Worm (Caenorhabditis elegans): ENCODE results near the gene dgn-2.

dgn-2 gene

ce11 chrX:1389382-1389983 lies 22.2 kb upstream of the dgn-2 start (continued):
- TF ChIP-seq skn-1 (tag; optimal IDR thresholded peaks at IDR 0.05) (peak; percentile 91), mdl-1 (tag; optimal IDR thresholded peaks at IDR 0.05) (peak; percentile 7 to 80), unc-39 (tag; optimal IDR thresholded peaks at IDR 0.05) (no peak), lin-11 (tag; optimal IDR thresholded peaks at IDR 0.05) (no peak), mbf-1 (tag; optimal IDR thresholded peaks at IDR 0.05) (peak; percentile 62), nhr-129 (tag; optimal IDR thresholded peaks at IDR 0.05) (peak; percentile 96), sma-3 (GFP tag; optimal IDR thresholded peaks at IDR 0.05) (peak; percentile 94), zag-1 (tag; optimal IDR thresholded peaks at IDR 0.05) (peak; percentile 59), unc-55 (GFP tag; optimal IDR thresholded peaks at IDR 0.05) (peak; percentile 85), dmd-4 (tag; optimal IDR thresholded peaks at IDR 0.05) (peak; percentile 73), blmp-1 (tag; optimal IDR thresholded peaks at IDR 0.05; ENCODE audit: insufficient read depth) (no peak), nhr-12 (tag; optimal IDR thresholded peaks at IDR 0.05) (peak; percentile 66), mab-5 (tag; optimal IDR thresholded peaks at IDR 0.05) (peak; percentile 66), crh-2 (tag; optimal IDR thresholded peaks at IDR 0.05) (peak; percentile 96), nhr-25 (tag; optimal IDR thresholded peaks at IDR 0.05) (peak; percentile 95), ceh-82 (tag; optimal IDR thresholded peaks at IDR 0.05) (peak; percentile 87), C34F6.9 (tag; optimal IDR thresholded peaks at IDR 0.05) (peak; percentile 84), elt-3 (tag; optimal IDR thresholded peaks at IDR 0.05) (no peak)

- TF ChIP-seq sma-9 (GFP tag; optimal IDR thresholded peaks at IDR 0.05) (no peak), sma-9 (tag; optimal IDR thresholded peaks at IDR 0.05) (no peak), egl-27 (tag; optimal IDR thresholded peaks at IDR 0.05) (no peak), nhr-6 (tag; optimal IDR thresholded peaks at IDR 0.05) (no peak), unc-39 (tag; optimal IDR thresholded peaks at IDR 0.05) (no peak), crh-2 (tag; optimal IDR thresholded peaks at IDR 0.05) (no peak), dmd-4 (tag; optimal IDR thresholded peaks at IDR 0.05) (no peak), gmeb-1 (tag; optimal IDR thresholded peaks at IDR 0.05) (no peak), mdl-1 (tag; optimal IDR thresholded peaks at IDR 0.05) (no peak), sma-3 (GFP tag; optimal IDR thresholded peaks at IDR 0.05) (no peak), nhr-129 (tag; optimal IDR thresholded peaks at IDR 0.05) (no peak), zag-1 (tag; optimal IDR thresholded peaks at IDR 0.05) (no peak), unc-55 (GFP tag; optimal IDR thresholded peaks at IDR 0.05) (no peak), Y55F3AM.14 (GFP tag; optimal IDR thresholded peaks at IDR 0.05) (no peak), sem-4 (tag; optimal IDR thresholded peaks at IDR 0.05) (no peak), aly-2 (tag; optimal IDR thresholded peaks at IDR 0.05) (no peak), mbf-1 (tag; optimal IDR thresholded peaks at IDR 0.05) (no peak), skn-1 (tag; optimal IDR thresholded peaks at IDR 0.05) (no peak)
Observed at ce11 chrX:1386893-1387367, 19.6 kb upstream of the dgn-2 start, which contains the start of gene F56C3.1. F56C3.1 (plus strand) TSS chrX:1387317.

- no peak for TF ChIP-seq crh-2 (tag; optimal IDR thresholded peaks at IDR 0.05)
- no peak for TF ChIP-seq zag-1 (tag; optimal IDR thresholded peaks at IDR 0.05)
- TF ChIP-seq lin-11 (tag; optimal IDR thresholded peaks at IDR 0.05), result no peak
- TF ChIP-seq blmp-1 (tag; optimal IDR thresholded peaks at IDR 0.05; ENCODE audit: insufficient read depth), result no peak
- no peak for TF ChIP-seq nhr-10 (tag; optimal IDR thresholded peaks at IDR 0.05)
- TF ChIP-seq sem-4 (tag; optimal IDR thresholded peaks at IDR 0.05), result no peak
- no peak for TF ChIP-seq snpc-4 (tag; optimal IDR thresholded peaks at IDR 0.05)
- no peak for TF ChIP-seq ZK546.5 (tag; optimal IDR thresholded peaks at IDR 0.05)
- no peak for TF ChIP-seq peb-1 (tag; optimal IDR thresholded peaks at IDR 0.05)
- no peak for TF ChIP-seq elt-3 (tag; optimal IDR thresholded peaks at IDR 0.05)
- no peak for TF ChIP-seq unc-55 (GFP tag; optimal IDR thresholded peaks at IDR 0.05)
- TF ChIP-seq lin-39 (tag; optimal IDR thresholded peaks at IDR 0.05), result no peak
- TF ChIP-seq Y55F3AM.14 (GFP tag; optimal IDR thresholded peaks at IDR 0.05), result no peak
- no peak for TF ChIP-seq ceh-16 (tag; optimal IDR thresholded peaks at IDR 0.05)
- no peak for TF ChIP-seq lsy-2 (tag; optimal IDR thresholded peaks at IDR 0.05)
- no peak for TF ChIP-seq skn-1 (tag; optimal IDR thresholded peaks at IDR 0.05)
- no peak for TF ChIP-seq lin-13 (GFP tag; optimal IDR thresholded peaks at IDR 0.05)
Observed at ce11 chrX:1384538-1384937, 17.2 kb upstream of the dgn-2 start, which contains the start of gene F56C3.8. F56C3.8 (minus strand) TSS chrX:1384638.

- no peak for TF ChIP-seq nhr-129 (tag; optimal IDR thresholded peaks at IDR 0.05)
- TF ChIP-seq ztf-11 (tag; optimal IDR thresholded peaks at IDR 0.05), result no peak
- no peak for TF ChIP-seq elt-1 (tag; optimal IDR thresholded peaks at IDR 0.05)
- no peak for TF ChIP-seq elt-3 (tag; optimal IDR thresholded peaks at IDR 0.05)
- no peak for TF ChIP-seq skn-1 (tag; optimal IDR thresholded peaks at IDR 0.05)
- no peak for TF ChIP-seq sma-3 (GFP tag; optimal IDR thresholded peaks at IDR 0.05)
- TF ChIP-seq sma-9 (GFP tag; optimal IDR thresholded peaks at IDR 0.05), result no peak
- TF ChIP-seq sma-9 (tag; optimal IDR thresholded peaks at IDR 0.05), result no peak
- TF ChIP-seq lsy-2 (tag; optimal IDR thresholded peaks at IDR 0.05), result no peak
- TF ChIP-seq peb-1 (tag; optimal IDR thresholded peaks at IDR 0.05), result no peak
- TF ChIP-seq ztf-4 (tag; optimal IDR thresholded peaks at IDR 0.05), result no peak
- no peak for TF ChIP-seq nhr-21 (tag; optimal IDR thresholded peaks at IDR 0.05)
- TF ChIP-seq gmeb-1 (tag; optimal IDR thresholded peaks at IDR 0.05), result no peak
- no peak for TF ChIP-seq nhr-12 (tag; optimal IDR thresholded peaks at IDR 0.05)
- TF ChIP-seq nhr-6 (tag; optimal IDR thresholded peaks at IDR 0.05), result no peak
- no peak for TF ChIP-seq nhr-11 (tag; optimal IDR thresholded peaks at IDR 0.05)
- TF ChIP-seq R02D3.7 (tag; optimal IDR thresholded peaks at IDR 0.05), result no peak
- no peak for TF ChIP-seq snpc-4 (tag; optimal IDR thresholded peaks at IDR 0.05)
- no peak for TF ChIP-seq ZK546.5 (tag; optimal IDR thresholded peaks at IDR 0.05)
Observed at ce11 chrX:1383546-1383945, 16.2 kb upstream of the dgn-2 start.
